Worm (Caenorhabditis elegans) whole organism, dauer: Measurements from ENCODE around the gene ZC190.2.

Experiments used
- unc-62 ChIP-seq: sonication (generic microtip); optimal IDR thresholded peaks from 2 replicates; lab custom pipeline; 2017; ENCODE audit warnings: missing biosample characterization, missing genetic modification reagents, missing genetic modification characterization

The ZC190.2 gene

DNA sequence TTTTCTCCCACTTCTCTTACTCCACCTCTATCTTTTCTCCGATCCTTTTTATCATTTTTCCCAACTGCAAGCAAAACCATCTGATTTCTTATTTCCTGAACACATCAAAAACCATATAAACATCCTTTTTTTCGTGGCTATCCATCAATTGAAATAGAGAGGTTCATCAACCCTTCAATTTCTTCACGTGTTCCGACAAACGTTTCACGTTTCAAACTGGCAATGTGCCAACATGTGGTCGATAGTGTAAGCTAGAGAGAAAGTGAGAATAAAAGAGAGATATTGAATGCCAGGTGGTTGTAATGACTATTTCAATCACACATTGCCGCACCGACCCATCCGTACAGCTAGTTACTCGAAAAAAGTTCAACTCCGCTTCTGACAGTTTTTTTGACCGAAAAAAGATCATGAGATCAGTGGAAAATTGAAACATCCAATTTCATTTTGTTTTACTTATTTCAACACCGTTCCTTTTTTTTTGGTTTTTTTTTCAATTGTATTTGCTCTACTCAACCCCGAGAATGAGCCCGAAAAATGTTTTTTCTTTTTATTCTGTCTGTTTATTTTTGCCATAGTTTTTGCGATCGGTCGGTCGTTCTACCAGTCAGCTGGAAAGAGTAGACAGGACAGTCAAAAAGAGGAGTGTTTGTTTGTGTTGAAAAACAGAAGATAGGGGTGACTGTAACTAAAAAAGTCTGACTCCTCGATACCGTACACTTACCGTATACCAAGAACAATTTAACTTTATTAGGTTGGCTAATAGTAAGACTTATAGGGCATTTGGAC, 22.4 kb upstream of the ZC190.2 start:
- no peak for TF ChIP-seq unc-62 (GFP tag; lab: Kevin White, UChicago)

DNA sequence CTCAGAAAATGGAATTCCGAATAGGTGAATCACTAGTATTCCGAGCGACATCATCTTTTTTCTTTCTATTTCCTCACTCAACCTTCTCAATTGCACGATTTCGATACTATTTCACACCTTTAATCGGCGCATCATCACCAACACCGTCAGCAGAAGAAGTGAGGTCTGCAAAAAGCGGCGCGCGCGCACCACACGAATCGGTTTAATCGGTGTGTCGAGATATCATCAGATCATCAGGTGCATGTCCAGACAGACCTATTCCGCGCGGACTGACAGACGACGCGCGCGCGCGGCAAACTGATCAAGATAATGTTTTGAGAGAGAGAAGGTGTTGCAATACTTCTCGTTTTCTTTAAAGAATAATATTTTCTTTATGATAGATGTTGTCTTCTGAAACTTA, 20.7 kb upstream of the ZC190.2 start:
- no peak for TF ChIP-seq unc-62 (GFP tag; lab: Kevin White, UChicago)

- no peak for TF ChIP-seq unc-62 (GFP tag; lab: Kevin White, UChicago)
These were observed 19.8 kb upstream of the ZC190.2 start for ce11 chrV:8661241-8661954.

DNA sequence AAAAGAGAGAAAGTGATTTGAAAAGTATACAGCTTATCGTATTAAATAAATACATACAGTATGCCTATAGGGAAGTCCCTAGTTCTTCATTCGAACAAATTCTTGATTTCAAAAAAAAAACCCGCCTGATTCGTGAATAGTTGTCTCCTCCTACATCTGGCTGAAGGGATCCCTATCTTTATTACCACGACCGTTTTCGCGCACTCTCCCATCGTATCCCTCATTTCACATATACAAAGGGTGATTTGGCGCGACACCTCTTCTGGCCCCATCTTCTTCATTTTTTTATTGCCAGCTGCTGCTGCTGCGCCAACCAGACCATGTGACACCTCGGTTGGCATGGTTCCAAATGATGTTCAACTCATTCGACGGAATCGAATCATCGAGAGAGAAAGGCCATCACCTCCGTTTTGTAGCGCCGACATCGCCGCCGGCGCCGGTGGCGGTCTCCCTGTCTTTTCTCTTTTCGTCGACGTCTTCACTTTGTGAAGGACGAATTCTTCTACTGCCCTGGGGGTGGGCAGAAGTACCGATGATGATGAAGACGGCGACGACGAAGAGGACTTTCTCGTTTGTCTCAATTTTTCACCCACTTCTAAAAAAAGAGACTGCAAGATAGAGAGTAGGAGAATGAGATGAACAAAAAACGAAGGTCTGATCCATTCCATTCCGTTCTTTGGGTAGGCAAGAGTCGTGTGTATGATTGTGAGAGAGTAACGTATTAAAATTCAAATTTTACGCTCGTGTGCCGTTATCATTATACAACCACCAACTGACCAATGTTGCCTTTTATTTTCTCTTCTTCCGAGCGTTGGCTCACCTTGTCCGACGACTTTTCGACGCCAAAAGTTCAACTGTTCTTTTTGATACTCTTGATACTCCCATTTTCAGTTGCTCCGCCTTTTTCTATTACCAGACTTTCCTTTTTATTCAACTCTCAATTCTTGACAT, 18.8 kb upstream of the ZC190.2 start:
- TF ChIP-seq unc-62 (GFP tag; lab: Kevin White, UChicago), result no peak

ce11 chrV:8663023-8663422, 18.1 kb upstream of the ZC190.2 start:
- TF ChIP-seq unc-62 (GFP tag; lab: Kevin White, UChicago), result no peak

- no peak for TF ChIP-seq unc-62 (GFP tag; lab: Kevin White, UChicago)
These were observed 15.4 kb upstream of the ZC190.2 start, which contains the start of gene ZC190.4 for ce11 chrV:8665765-8666164. TSS of gene ZC190.4 (plus strand) at chrV:8666065.

- no peak for TF ChIP-seq unc-62 (GFP tag; lab: Kevin White, UChicago)
These were observed 13.7 kb upstream of the ZC190.2 start for ce11 chrV:8667230-8668021.

DNA sequence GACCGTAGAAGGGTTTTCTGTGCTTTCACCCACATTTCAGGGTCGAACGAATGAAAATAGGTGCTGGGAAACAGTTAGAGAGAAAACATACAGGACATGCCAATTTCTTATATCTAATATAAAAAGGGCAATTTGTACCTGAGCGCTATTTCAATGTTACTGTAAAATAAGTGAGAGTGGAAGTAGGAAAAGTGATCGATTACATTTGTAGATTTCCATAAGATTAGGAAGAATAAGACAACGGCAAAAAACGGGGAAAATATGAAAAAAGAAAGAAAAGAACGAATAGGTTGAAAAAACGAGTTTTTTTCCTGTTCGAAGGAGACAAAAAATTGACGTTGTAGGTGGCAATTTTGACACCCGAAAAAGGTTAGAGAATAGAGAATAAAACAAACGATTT, 12.9 kb upstream of the ZC190.2 start:
- no peak for TF ChIP-seq unc-62 (GFP tag; lab: Kevin White, UChicago)

DNA sequence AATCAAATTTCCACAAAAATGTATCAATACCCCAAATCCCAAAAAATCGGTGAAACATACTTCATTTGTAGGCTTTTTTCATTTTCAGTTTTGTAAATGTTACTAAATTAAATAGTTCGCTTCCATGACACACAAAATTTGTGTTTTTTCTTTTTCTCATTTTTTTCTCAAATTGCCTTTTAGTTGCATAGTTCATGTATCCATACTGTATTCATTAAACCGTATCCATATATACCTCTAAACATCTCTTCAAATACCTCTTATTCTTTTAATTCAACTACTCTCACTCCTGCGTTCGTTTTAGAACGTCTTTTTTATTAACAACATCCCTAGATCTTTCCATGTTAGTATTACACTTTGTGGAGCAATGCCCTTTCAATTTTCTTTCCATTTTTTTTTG, 10.4 kb upstream of the ZC190.2 start:
- TF ChIP-seq unc-62 (GFP tag; lab: Kevin White, UChicago), result no peak

DNA sequence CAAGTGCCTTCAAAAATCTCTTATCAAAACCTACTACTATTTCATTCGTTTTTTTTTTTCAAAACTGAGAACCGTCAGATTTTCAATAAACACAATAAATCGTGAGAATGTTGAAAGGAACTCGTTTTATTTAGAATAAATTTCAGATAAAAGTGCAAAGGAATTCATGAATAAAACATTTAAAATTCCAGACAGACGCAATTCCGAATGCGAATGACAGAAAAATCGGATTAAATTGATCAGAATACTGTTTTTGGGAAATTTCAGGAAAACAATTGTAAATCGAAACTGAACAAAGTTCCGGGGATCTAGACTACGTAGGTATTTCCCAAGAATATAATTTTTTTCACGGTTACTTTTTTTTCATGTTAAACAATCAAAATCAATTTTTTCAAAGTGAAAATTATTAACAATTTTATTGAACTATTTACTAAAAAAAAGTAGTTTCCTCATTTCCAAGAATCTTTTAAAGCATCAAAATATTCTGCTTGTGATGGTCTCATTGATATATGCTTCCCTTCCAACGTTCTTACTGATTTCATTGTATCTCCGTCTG, 9.5 kb upstream of the ZC190.2 start:
- TF ChIP-seq unc-62 (GFP tag; lab: Kevin White, UChicago), result no peak

DNA sequence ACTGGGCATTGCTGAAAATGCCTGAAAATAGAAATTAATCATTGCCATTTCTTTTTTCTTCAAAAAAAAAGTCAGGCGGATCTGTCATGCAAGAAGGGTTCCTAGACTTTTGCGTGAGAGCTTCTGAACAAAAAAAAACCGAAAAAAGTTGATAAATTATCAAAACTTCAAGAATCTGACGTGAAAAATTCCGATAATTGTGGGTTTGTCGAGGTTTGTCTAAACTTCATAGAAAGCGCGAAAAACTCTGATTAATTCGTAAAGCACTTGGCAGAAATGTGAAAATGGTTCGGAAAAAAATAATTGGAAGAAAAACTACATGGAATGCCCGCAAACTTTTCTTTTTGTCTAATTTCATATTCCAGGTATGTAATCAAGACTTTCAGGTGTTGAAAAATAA, 7.7 kb upstream of the ZC190.2 start, which contains the start of gene ZC190.5:
TSS of gene ZC190.5 (minus strand) at position 101 of the 400 bp plus-strand sequence.
- TF ChIP-seq unc-62 (GFP tag; lab: Kevin White, UChicago), result no peak

- TF ChIP-seq unc-62 (GFP tag; lab: Kevin White, UChicago), result no peak
These were observed 4.0 kb upstream of the ZC190.2 start, which contains the start of gene ZC190.6 for ce11 chrV:8677193-8677592. TSS of gene ZC190.6 (minus strand) at chrV:8677293.

DNA sequence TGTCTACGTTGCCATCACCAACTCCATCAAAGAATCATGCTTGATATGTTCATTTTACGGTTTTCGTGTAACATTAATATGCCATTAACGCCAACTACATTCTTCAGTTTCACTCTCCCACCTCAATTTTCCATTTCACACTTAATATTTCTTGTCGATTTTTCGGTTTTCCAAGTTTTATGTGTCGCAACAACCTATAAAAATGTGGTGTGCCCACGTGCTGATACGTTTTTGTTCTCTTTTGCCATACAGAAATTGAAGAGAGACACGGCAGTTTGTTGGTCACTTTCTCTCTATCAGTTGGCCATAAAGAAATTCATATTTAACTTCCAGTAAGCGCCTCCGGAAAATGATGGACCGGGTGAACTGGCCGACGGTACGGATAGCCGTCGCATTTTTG, 1.6 kb downstream of the ZC190.2 start, which contains the start of gene cln-3.3:
TSS of gene cln-3.3 (plus strand) at position 334 of the 400 bp plus-strand sequence.
- no peak for TF ChIP-seq unc-62 (GFP tag; lab: Kevin White, UChicago)

ce11 chrV:8683787-8684186, 2.6 kb downstream of the ZC190.2 start:
- no peak for TF ChIP-seq unc-62 (GFP tag; lab: Kevin White, UChicago)
